Fruit fly (Drosophila melanogaster) whole organism, adult: ENCODE data around the gene Ir93a.

ENCODE experiments used
- CG7045 ChIP-seq: fragments of 200-800 bp; sonication (Bioruptor generic); optimal IDR thresholded peaks from 2 replicates; lab custom pipeline; 2017; ENCODE audit warnings: missing biosample characterization, mild to moderate bottlenecking, missing genetic modification characterization
- Clk ChIP-seq: fragments of 200-800 bp; sonication (Bioruptor generic); optimal IDR thresholded peaks from 2 replicates; lab custom pipeline; 2017; ENCODE audit warnings: missing biosample characterization, missing genetic modification characterization
- cnc ChIP-seq, 2 experiments: fragments of >200 bp; optimal IDR thresholded peaks; 2 replicates each; lab custom pipeline; 2017
- tj ChIP-seq: fragments of 200-800 bp; sonication (Bioruptor generic); optimal IDR thresholded peaks from 3 replicates; lab custom pipeline; 2017; ENCODE audit warnings: missing biosample characterization, mild to moderate bottlenecking, missing genetic modification characterization, moderate library complexity

DNA sequence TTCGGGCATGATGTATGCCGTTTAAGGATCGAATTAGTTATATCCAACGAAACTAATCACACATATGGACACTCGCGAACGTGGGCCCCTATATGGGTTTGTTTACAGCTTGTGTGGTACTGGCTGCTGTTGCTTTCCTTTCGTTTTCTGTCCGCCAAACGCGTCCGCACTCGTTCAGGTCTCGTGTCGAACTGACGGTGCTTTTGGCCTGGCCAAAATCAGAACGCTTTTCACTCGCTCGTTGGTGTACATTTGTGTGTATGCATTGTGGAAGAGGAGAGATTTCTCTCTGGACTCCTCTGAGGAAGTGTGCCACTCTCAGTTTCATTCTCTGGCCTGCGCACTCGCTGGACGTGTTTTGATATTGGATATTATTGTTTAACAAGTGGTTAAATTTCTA is 37.4 kb upstream of the Ir93a start, which contains the start of gene Ktl:
- TF ChIP-seq CG7045 (GFP tag; lab: Kevin White, UChicago) (no peak), cnc (optimal IDR thresholded peaks at IDR 0.05; lab: Kevin White, UChicago) (no peak), Clk (GFP tag; lab: Kevin White, UChicago) (no peak), tj (GFP tag; lab: Kevin White, UChicago) (no peak)
